Fruit fly (Drosophila melanogaster) whole organism, adult: ENCODE measurements around the gene CG8568.

Experiments
- CG11617 ChIP-seq: fragments of 200-800 bp; sonication (Bioruptor generic); optimal IDR thresholded peaks from 2 replicates; lab custom pipeline; 2017; ENCODE audit warnings: mild to moderate bottlenecking, missing biosample characterization, missing genetic modification reagents, missing genetic modification characterization
- CG14711 ChIP-seq: fragments of 200-800 bp; sonication (Bioruptor generic); optimal IDR thresholded peaks from 2 replicates; lab custom pipeline; 2018; ENCODE audit warnings: missing biosample characterization, mild to moderate bottlenecking, missing genetic modification characterization, moderate library complexity
- CG1620 ChIP-seq: fragments of 200-800 bp; sonication (Bioruptor generic); optimal IDR thresholded peaks from 2 replicates; lab custom pipeline; 2016; ENCODE audit warnings: missing biosample characterization, missing genetic modification characterization
- CG33017 ChIP-seq: fragments of 200-800 bp; sonication (Bioruptor generic); optimal IDR thresholded peaks from 2 replicates; lab custom pipeline; 2018; ENCODE audit warnings: missing biosample characterization, mild to moderate bottlenecking, missing genetic modification characterization, moderate library complexity
- CG7045 ChIP-seq: fragments of 200-800 bp; sonication (Bioruptor generic); optimal IDR thresholded peaks from 2 replicates; lab custom pipeline; 2017; ENCODE audit warnings: missing biosample characterization, mild to moderate bottlenecking, missing genetic modification characterization
- Clk ChIP-seq: fragments of 200-800 bp; sonication (Bioruptor generic); optimal IDR thresholded peaks from 2 replicates; lab custom pipeline; 2017; ENCODE audit warnings: missing biosample characterization, missing genetic modification characterization
- Crg-1 ChIP-seq: fragments of 200-800 bp; sonication (Bioruptor generic); optimal IDR thresholded peaks from 2 replicates; lab custom pipeline; 2016; ENCODE audit warnings: missing biosample characterization, missing genetic modification characterization
- bab1 ChIP-seq: fragments of 200-800 bp; sonication (Bioruptor generic); optimal IDR thresholded peaks from 3 replicates; lab custom pipeline; 2019; ENCODE audit warnings: missing biosample characterization, mild to moderate bottlenecking, missing genetic modification characterization, moderate library complexity
- cic ChIP-seq: fragments of 200-800 bp; sonication (Bioruptor generic); optimal IDR thresholded peaks from 2 replicates; lab custom pipeline; 2017; ENCODE audit warnings: missing biosample characterization, mild to moderate bottlenecking, missing genetic modification characterization, moderate library complexity
- kay ChIP-seq: fragments of 200-800 bp; sonication (Bioruptor generic); peaks from one replicate; lab custom pipeline; 2016; ENCODE audit warnings: missing biosample characterization, missing genetic modification characterization, borderline replicate concordance
- ovo ChIP-seq: fragments of 200-800 bp; sonication (Bioruptor generic); optimal IDR thresholded peaks from 2 replicates; lab custom pipeline; 2016; ENCODE audit warnings: missing biosample characterization, missing genetic modification characterization
- pad ChIP-seq: fragments of 200-800 bp; sonication (Bioruptor generic); optimal IDR thresholded peaks from 3 replicates; lab custom pipeline; 2017; ENCODE audit warnings: missing biosample characterization, missing genetic modification characterization, mild to moderate bottlenecking, moderate library complexity, missing genetic modification reagents
- tj ChIP-seq: fragments of 200-800 bp; sonication (Bioruptor generic); optimal IDR thresholded peaks from 3 replicates; lab custom pipeline; 2017; ENCODE audit warnings: missing biosample characterization, mild to moderate bottlenecking, missing genetic modification characterization, moderate library complexity
- toe ChIP-seq: fragments of 200-800 bp; sonication (Bioruptor generic); optimal IDR thresholded peaks from 2 replicates; lab custom pipeline; 2016; ENCODE audit warnings: missing biosample characterization, missing genetic modification characterization

The CG8568 gene

DNA sequence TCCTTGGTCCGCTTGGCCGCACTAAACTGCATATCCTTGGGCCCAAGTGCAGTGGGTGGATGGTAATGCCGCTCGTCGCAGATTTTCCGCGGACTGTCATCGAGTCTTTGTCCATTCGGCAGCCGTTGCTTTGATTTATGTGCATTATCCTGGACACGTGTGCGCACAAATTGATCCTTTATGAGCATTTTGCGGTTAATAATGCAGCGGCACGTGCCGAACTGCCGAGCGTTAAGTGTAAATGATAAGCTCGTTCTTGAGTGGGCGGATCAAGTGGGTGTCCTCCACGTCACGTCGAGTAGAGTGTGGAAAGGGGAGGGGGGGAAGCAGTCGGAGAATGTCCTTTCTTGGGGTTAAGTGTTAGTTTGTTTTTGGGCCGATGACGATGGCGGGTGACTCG, 44.6 kb downstream of the CG8568 start:
- TF ChIP-seq pad (no peak), Clk (GFP tag; lab: Kevin White, UChicago) (no peak), kay (no peak), Crg-1 (GFP tag; lab: Kevin White, UChicago) (no peak), CG11617 (GFP tag; lab: Kevin White, UChicago) (no peak), CG33017 (tag; lab: Kevin White, UChicago) (no peak), bab1 (GFP tag; lab: Kevin White, UChicago) (no peak), toe (GFP tag; lab: Kevin White, UChicago) (no peak), ovo (no peak), CG1620 (GFP tag; lab: Kevin White, UChicago) (no peak), CG7045 (GFP tag; lab: Kevin White, UChicago) (no peak), tj (GFP tag; lab: Kevin White, UChicago) (no peak), cic (no peak)

DNA sequence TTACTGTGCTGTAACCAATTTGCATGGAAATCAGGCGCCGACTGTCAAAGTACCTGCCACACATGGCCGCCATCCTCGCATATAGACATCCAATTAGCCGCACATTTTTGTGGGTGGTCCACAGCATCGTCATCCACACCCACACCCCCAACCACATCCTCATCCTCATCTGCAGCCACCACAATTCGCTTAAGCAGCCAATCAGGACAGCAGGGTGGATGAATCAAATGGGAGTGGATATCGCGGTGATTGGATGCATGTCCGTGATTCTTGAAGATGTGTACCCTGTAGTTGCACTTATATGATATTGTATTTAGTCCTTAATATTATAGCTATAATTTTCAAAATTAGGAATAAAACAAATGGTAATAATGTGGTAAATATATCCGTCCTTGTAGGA, 47.5 kb downstream of the CG8568 start:
- no peak for TF ChIP-seq CG7045 (GFP tag; lab: Kevin White, UChicago)
- TF ChIP-seq kay, result no peak
- TF ChIP-seq CG11617 (GFP tag; lab: Kevin White, UChicago), result no peak
- no peak for TF ChIP-seq CG33017 (tag; lab: Kevin White, UChicago)
- TF ChIP-seq ovo, result no peak
- no peak for TF ChIP-seq CG1620 (GFP tag; lab: Kevin White, UChicago)
- no peak for TF ChIP-seq tj (GFP tag; lab: Kevin White, UChicago)
- no peak for TF ChIP-seq CG14711 (tag; lab: Kevin White, UChicago)
